Worm (Caenorhabditis elegans) whole organism, L1 larva: ENCODE data around the gene R09A8.5.

Source experiments
- C04F5.9 ChIP-seq: sonication (generic microtip); optimal IDR thresholded peaks from 2 replicates; lab custom pipeline; 2016; ENCODE audit warnings: missing genetic modification characterization, missing compliant biosample characterization
- C16A3.4 ChIP-seq: fragments of 150-350 bp; optimal IDR thresholded peaks from 2 replicates; lab custom pipeline; 2014; ENCODE audit warnings: missing biosample characterization, missing genetic modification characterization
- F16B12.6 ChIP-seq: fragments of 150-350 bp; optimal IDR thresholded peaks from 2 replicates; lab custom pipeline; 2014; ENCODE audit warnings: missing biosample characterization, missing genetic modification characterization
- ama-1 ChIP-seq: fragments of 150-350 bp; optimal IDR thresholded peaks from 2 replicates; lab custom pipeline; 2014
- blmp-1 ChIP-seq: fragments of 150-350 bp; optimal IDR thresholded peaks from 2 replicates; lab custom pipeline; 2014; ENCODE audit warnings: missing biosample characterization, missing genetic modification characterization
- ceh-82 ChIP-seq, 3 experiments: fragments of 150-350 bp in 1 of 3; sonication (generic microtip) in 2 of 3; optimal IDR thresholded peaks; 2 replicates each; lab custom pipeline; 2014 to 2017; ENCODE audit warnings: missing biosample characterization in 3 of 3, missing genetic modification characterization in 3 of 3
- ceh-88 ChIP-seq: fragments of 200-800 bp; sonication (Bioruptor generic); IDR thresholded peaks from 2 replicates; pipeline ENCODE4 v1.3.6; 2022; ENCODE audit warnings: missing genetic modification characterization, missing compliant biosample characterization
- dpl-1 ChIP-seq, 3 experiments: fragments of 150-350 bp in 2 of 3; sonication (generic microtip) in 1 of 3; optimal IDR thresholded peaks; 2 replicates each; lab custom pipeline; 2014 to 2017; ENCODE audit warnings: missing biosample characterization in 3 of 3, missing genetic modification characterization in 3 of 3, missing genetic modification reagents in 3 of 3
- dsc-1 ChIP-seq: sonication (generic microtip); optimal IDR thresholded peaks from 2 replicates; lab custom pipeline; 2016; ENCODE audit warnings: mild to moderate bottlenecking, missing genetic modification characterization, missing compliant biosample characterization
- efl-1 ChIP-seq, 4 experiments: fragments of 150-350 bp; optimal IDR thresholded peaks in 3 of 4; peaks in 1 of 4; 1 replicate in 1 of 4; 2 replicates in 3 of 4; lab custom pipeline; 2014; ENCODE audit warnings: missing biosample characterization in 2 of 4, missing genetic modification characterization in 2 of 4, missing genetic modification reagents in 2 of 4
- efl-3 ChIP-seq: fragments of 200-800 bp; sonication (Bioruptor generic); optimal IDR thresholded peaks from 2 replicates; lab custom pipeline; 2018; ENCODE audit warnings: mild to moderate bottlenecking, missing genetic modification characterization, missing compliant biosample characterization
- egl-13 ChIP-seq: sonication (generic microtip); optimal IDR thresholded peaks from 2 replicates; lab custom pipeline; 2016; ENCODE audit warnings: missing genotype, missing genetic modification reagents, missing genetic modification characterization, missing compliant biosample characterization
- egl-27 ChIP-seq, 2 experiments: fragments of 150-350 bp in 1 of 2; sonication (generic microtip); optimal IDR thresholded peaks; 3 replicates each; lab custom pipeline; 2017 to 2018; ENCODE audit warnings: missing biosample characterization in 2 of 2, missing genetic modification characterization in 2 of 2, missing genetic modification reagents in 2 of 2
- elt-2 ChIP-seq: sonication (generic microtip); optimal IDR thresholded peaks from 2 replicates; lab custom pipeline; 2016; ENCODE audit warnings: missing genetic modification characterization, mild to moderate bottlenecking, inconsistent platforms, missing compliant biosample characterization, missing genetic modification reagents
- elt-3 ChIP-seq, 6 experiments: fragments of 150-350 bp in 1 of 6; sonication (generic microtip); optimal IDR thresholded peaks; 2 replicates each; lab custom pipeline; 2017 to 2018; ENCODE audit warnings: missing biosample characterization in 6 of 6, missing genetic modification characterization in 6 of 6, inconsistent platforms in 1 of 6
- fkh-10 ChIP-seq: sonication (generic microtip); optimal IDR thresholded peaks from 2 replicates; lab custom pipeline; 2017; ENCODE audit warnings: missing biosample characterization, missing genetic modification reagents, missing genetic modification characterization
- fkh-8 ChIP-seq: sonication (generic microtip); optimal IDR thresholded peaks from 2 replicates; lab custom pipeline; 2016; ENCODE audit warnings: mild to moderate bottlenecking, missing genetic modification characterization, missing compliant biosample characterization
- hlh-17 ChIP-seq: fragments of 200-800 bp; sonication (Bioruptor generic); optimal IDR thresholded peaks from 2 replicates; lab custom pipeline; 2018; ENCODE audit warnings: missing genetic modification characterization, mild to moderate bottlenecking, missing compliant biosample characterization, moderate library complexity, borderline replicate concordance
- hlh-4 ChIP-seq: sonication (generic microtip); optimal IDR thresholded peaks from 2 replicates; lab custom pipeline; 2016; ENCODE audit warnings: mild to moderate bottlenecking, missing genetic modification characterization, missing compliant biosample characterization
- irx-1 ChIP-seq: sonication (generic microtip); optimal IDR thresholded peaks from 2 replicates; lab custom pipeline; 2016; ENCODE audit warnings: missing genetic modification characterization, missing compliant biosample characterization
- isw-1 ChIP-seq: fragments of 200-800 bp; sonication (Bioruptor generic); IDR thresholded peaks from 2 replicates; pipeline ENCODE4 v1.3.6; 2022; ENCODE audit warnings: missing genetic modification characterization, missing compliant biosample characterization
- jun-1 ChIP-seq: fragments of 150-350 bp; optimal IDR thresholded peaks from 2 replicates; lab custom pipeline; 2014; ENCODE audit warnings: missing biosample characterization, missing genetic modification reagents, missing genetic modification characterization
- lin-13 ChIP-seq: fragments of 150-350 bp; optimal IDR thresholded peaks from 2 replicates; lab custom pipeline; 2014; ENCODE audit warnings: missing biosample characterization, missing genetic modification reagents, missing genetic modification characterization
- lin-15B ChIP-seq: fragments of 150-350 bp; sonication (generic microtip); optimal IDR thresholded peaks from 3 replicates; lab custom pipeline; 2014; ENCODE audit warnings: missing biosample characterization, missing genetic modification characterization
- lin-35 ChIP-seq, 2 experiments: fragments of 150-350 bp; optimal IDR thresholded peaks; 2 replicates each; lab custom pipeline; 2014; ENCODE audit warnings: missing biosample characterization in 2 of 2, missing genetic modification characterization in 2 of 2, missing genetic modification reagents in 2 of 2
- lir-3 ChIP-seq: sonication (generic microtip); optimal IDR thresholded peaks from 2 replicates; lab custom pipeline; 2016; ENCODE audit warnings: mild to moderate bottlenecking, missing genetic modification characterization, moderate library complexity, missing compliant biosample characterization; ENCODE audit not compliant: poor library complexity
- lsy-2 ChIP-seq, 2 experiments: fragments of 150-350 bp; optimal IDR thresholded peaks; 2 replicates each; lab custom pipeline; 2014; ENCODE audit warnings: missing biosample characterization in 2 of 2, missing genetic modification characterization in 2 of 2
- mab-9 ChIP-seq: fragments of 200-800 bp; sonication (Bioruptor generic); IDR thresholded peaks from 2 replicates; pipeline ENCODE4 v1.3.6; 2022; ENCODE audit warnings: missing genetic modification reagents, missing genetic modification characterization, missing compliant biosample characterization
- mdl-1 ChIP-seq, 2 experiments: fragments of 150-350 bp; optimal IDR thresholded peaks; 2 replicates each; lab custom pipeline; 2014 to 2017; ENCODE audit warnings: missing biosample characterization in 2 of 2, missing genetic modification characterization in 2 of 2, inconsistent platforms in 1 of 2
- mef-2 ChIP-seq: fragments of 150-350 bp; optimal IDR thresholded peaks from 2 replicates; lab custom pipeline; 2014; ENCODE audit warnings: missing biosample characterization, missing genetic modification characterization
- mep-1 ChIP-seq: fragments of 150-350 bp; optimal IDR thresholded peaks from 2 replicates; lab custom pipeline; 2014; ENCODE audit warnings: missing biosample characterization, missing genetic modification characterization
- nhr-19 ChIP-seq: fragments of 200-800 bp; sonication (Bioruptor generic); conservative IDR thresholded peaks from 2 replicates; pipeline ENCODE4 v1.3.6; 2022; ENCODE audit warnings: missing genetic modification characterization, missing compliant biosample characterization
- nhr-20 ChIP-seq: sonication (generic microtip); optimal IDR thresholded peaks from 2 replicates; lab custom pipeline; 2016; ENCODE audit warnings: mild to moderate bottlenecking, missing genetic modification characterization, missing compliant biosample characterization
- nhr-237 ChIP-seq: fragments of 150-350 bp; optimal IDR thresholded peaks from 2 replicates; lab custom pipeline; 2014; ENCODE audit warnings: missing biosample characterization, missing genetic modification characterization
- nhr-47 ChIP-seq: sonication (generic microtip); optimal IDR thresholded peaks from 2 replicates; lab custom pipeline; 2016; ENCODE audit warnings: mild to moderate bottlenecking, missing genetic modification characterization, moderate library complexity, missing compliant biosample characterization
- nhr-71 ChIP-seq: sonication (generic microtip); optimal IDR thresholded peaks from 2 replicates; lab custom pipeline; 2016; ENCODE audit warnings: mild to moderate bottlenecking, missing genetic modification characterization, moderate library complexity, missing compliant biosample characterization
- nhr-77 ChIP-seq: fragments of 150-350 bp; optimal IDR thresholded peaks from 2 replicates; lab custom pipeline; 2014; ENCODE audit warnings: missing biosample characterization, missing genetic modification characterization
- nhr-85 ChIP-seq: sonication (generic microtip); peaks from one replicate; lab custom pipeline; 2016; ENCODE audit warnings: missing genetic modification characterization, inconsistent platforms, missing compliant biosample characterization
- nhr-90 ChIP-seq: sonication (generic microtip); optimal IDR thresholded peaks from 2 replicates; lab custom pipeline; 2016; ENCODE audit warnings: mild to moderate bottlenecking, missing genetic modification characterization, missing compliant biosample characterization; ENCODE audit not compliant: poor library complexity
- pax-3 ChIP-seq: fragments of 200-800 bp; sonication (Bioruptor generic); optimal IDR thresholded peaks from 2 replicates; lab custom pipeline; 2018; ENCODE audit warnings: mild to moderate bottlenecking, missing genetic modification characterization, moderate library complexity, missing compliant biosample characterization
- pqm-1 ChIP-seq: sonication (generic microtip); optimal IDR thresholded peaks from 3 replicates; lab custom pipeline; 2017; ENCODE audit warnings: missing biosample characterization, missing genetic modification characterization
- rnt-1 ChIP-seq: sonication (generic microtip); optimal IDR thresholded peaks from 2 replicates; lab custom pipeline; 2016; ENCODE audit warnings: mild to moderate bottlenecking, missing genetic modification characterization, moderate library complexity, missing compliant biosample characterization
- skn-1 ChIP-seq: fragments of 150-350 bp; optimal IDR thresholded peaks from 2 replicates; lab custom pipeline; 2014; ENCODE audit warnings: missing biosample characterization, missing genetic modification characterization
- snpc-4 ChIP-seq: fragments of 150-350 bp; optimal IDR thresholded peaks from 2 replicates; lab custom pipeline; 2014; ENCODE audit warnings: missing biosample characterization, missing genetic modification characterization
- snu-23 ChIP-seq: sonication (generic microtip); optimal IDR thresholded peaks from 2 replicates; lab custom pipeline; 2016; ENCODE audit warnings: missing genetic modification characterization, missing compliant biosample characterization
- sptf-1 ChIP-seq: fragments of 150-350 bp; optimal IDR thresholded peaks from 2 replicates; lab custom pipeline; 2014; ENCODE audit warnings: missing biosample characterization, missing genetic modification characterization
- swsn-7 ChIP-seq: sonication (generic microtip); optimal IDR thresholded peaks from 2 replicates; lab custom pipeline; 2016; ENCODE audit warnings: missing genetic modification characterization, missing compliant biosample characterization
- tbx-2 ChIP-seq: sonication (generic microtip); optimal IDR thresholded peaks from 2 replicates; lab custom pipeline; 2016; ENCODE audit warnings: missing genetic modification characterization, missing compliant biosample characterization
- tlp-1 ChIP-seq: fragments of 150-350 bp; optimal IDR thresholded peaks from 2 replicates; lab custom pipeline; 2014; ENCODE audit warnings: missing biosample characterization, missing genetic modification characterization
- unc-86 ChIP-seq: sonication (generic microtip); optimal IDR thresholded peaks from 2 replicates; lab custom pipeline; 2016; ENCODE audit warnings: missing genetic modification characterization, missing compliant biosample characterization
- xbp-1 ChIP-seq: sonication (generic microtip); optimal IDR thresholded peaks from 2 replicates; lab custom pipeline; 2016; ENCODE audit warnings: missing genetic modification characterization, missing compliant biosample characterization
- zag-1 ChIP-seq: fragments of 150-350 bp; optimal IDR thresholded peaks from 2 replicates; lab custom pipeline; 2014; ENCODE audit warnings: missing biosample characterization, missing genetic modification characterization
- ztf-4 ChIP-seq: fragments of 150-350 bp; optimal IDR thresholded peaks from 2 replicates; lab custom pipeline; 2014; ENCODE audit warnings: missing biosample characterization, missing genetic modification characterization

Gene R09A8.5

DNA sequence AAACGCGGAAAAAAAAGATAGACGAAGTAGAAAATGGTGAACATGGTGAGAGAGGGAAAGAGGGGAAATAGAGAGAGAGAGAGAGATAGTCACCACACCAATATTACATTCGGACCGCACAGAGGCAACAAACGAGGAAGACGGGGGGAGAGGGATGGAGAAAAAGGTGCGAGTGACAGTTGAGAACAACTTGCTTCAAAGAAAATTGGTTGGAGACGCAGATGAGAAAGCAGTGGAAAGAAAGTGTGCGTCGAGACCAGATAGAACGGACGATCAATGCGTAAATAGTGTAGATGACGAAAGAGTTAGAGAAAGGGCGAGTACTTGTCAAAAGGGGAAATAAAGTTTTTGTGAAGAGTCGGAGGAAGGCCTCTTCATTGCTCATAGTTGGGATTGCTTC lies 30.0 kb upstream of the R09A8.5 start:
- peak; percentile 68 to 84 (median 71) for TF ChIP-seq ceh-82 (tag; optimal IDR thresholded peaks at IDR 0.05; lab: Kevin White, UChicago)
- peak; percentile 3 for TF ChIP-seq elt-2
- peak; percentile 29 for TF ChIP-seq lin-13 (GFP tag; lab: Kevin White, UChicago)
- TF ChIP-seq elt-3 (tag; optimal IDR thresholded peaks at IDR 0.05; lab: Kevin White, UChicago) = peak in 2 of 6 experiments; percentile 31 to 63
- peak; percentile 34 for TF ChIP-seq snpc-4 (tag; lab: Kevin White, UChicago)
- no peak for TF ChIP-seq efl-3 (GFP tag; lab: Kevin White, UChicago)
- peak; percentile 60 for TF ChIP-seq nhr-77 (tag; lab: Kevin White, UChicago)
- peak; percentile 61 for TF ChIP-seq nhr-19 (GFP tag; lab: Robert Waterston, UW)
- TF ChIP-seq swsn-7 (tag; lab: Kevin White, UChicago) = peak; percentile 90
- TF ChIP-seq nhr-47 (tag; lab: Kevin White, UChicago) = peak; percentile 81
- TF ChIP-seq ceh-88 (GFP tag; lab: Robert Waterston, UW) = peak; percentile 31; the same call in 1 of the 2 replicates
- peak; percentile 92 for TF ChIP-seq mep-1 (tag; lab: Kevin White, UChicago)
- TF ChIP-seq irx-1 (tag; lab: Kevin White, UChicago) = peak; percentile 47
- TF ChIP-seq mef-2 (tag; lab: Kevin White, UChicago) = peak; percentile 17
- peak; percentile 93 for TF ChIP-seq nhr-20 (tag; lab: Kevin White, UChicago)
- TF ChIP-seq C04F5.9 = no peak
- TF ChIP-seq egl-13 (tag; lab: Kevin White, UChicago) = peak; percentile 86
- TF ChIP-seq hlh-17 (GFP tag; lab: Kevin White, UChicago) = no peak
- peak; percentile 47 to 76 for TF ChIP-seq efl-1 (optimal IDR thresholded peaks at IDR 0.05; lab: Kevin White, UChicago)
- peak in 1 of 2 experiments; percentile 92 for TF ChIP-seq efl-1 (GFP tag; optimal IDR thresholded peaks at IDR 0.05 in 1 of 2; lab: Kevin White, UChicago)
- peak; percentile 69 for TF ChIP-seq ztf-4 (tag; lab: Kevin White, UChicago)
- no peak for TF ChIP-seq tlp-1
- peak; percentile 56 to 68 for TF ChIP-seq lin-35 (GFP tag; optimal IDR thresholded peaks at IDR 0.05; lab: Kevin White, UChicago)
- no peak for TF ChIP-seq ama-1
- TF ChIP-seq dpl-1 (GFP tag; optimal IDR thresholded peaks at IDR 0.05; lab: Kevin White, UChicago) = peak in 2 of 3 experiments; percentile 12 to 20
- TF ChIP-seq fkh-10 (GFP tag; lab: Kevin White, UChicago) = peak; percentile 84
- TF ChIP-seq nhr-237 (tag; lab: Kevin White, UChicago) = peak; percentile 81
- peak; percentile 73 for TF ChIP-seq fkh-8 (tag; lab: Kevin White, UChicago)
- TF ChIP-seq lin-15B (tag; lab: Kevin White, UChicago) = peak; percentile 18
- TF ChIP-seq nhr-71 = peak; percentile 93
- TF ChIP-seq F16B12.6 = no peak
- TF ChIP-seq mdl-1 (tag; optimal IDR thresholded peaks at IDR 0.05; lab: Kevin White, UChicago) = peak in 1 of 2 experiments; percentile 82
- peak; percentile 77 for TF ChIP-seq nhr-90 (tag; lab: Kevin White, UChicago)
- TF ChIP-seq rnt-1 = peak; percentile 76
- peak; percentile 68 for TF ChIP-seq unc-86 (tag; lab: Kevin White, UChicago)
- peak; percentile 88 for TF ChIP-seq tbx-2
- TF ChIP-seq pax-3 (tag; lab: Kevin White, UChicago) = no peak
- TF ChIP-seq zag-1 (tag; lab: Kevin White, UChicago) = no peak
- TF ChIP-seq lir-3 = peak; percentile 25
- peak; percentile 62 for TF ChIP-seq xbp-1 (tag; lab: Kevin White, UChicago)
- no peak for TF ChIP-seq hlh-4 (tag; lab: Kevin White, UChicago)
- TF ChIP-seq isw-1 = peak; percentile 57
- peak; percentile 84 for TF ChIP-seq skn-1 (tag; lab: Kevin White, UChicago)
- TF ChIP-seq blmp-1 (tag; lab: Kevin White, UChicago) = peak; percentile 77
- TF ChIP-seq sptf-1 (tag; lab: Kevin White, UChicago) = no peak
- no peak for TF ChIP-seq mab-9 (GFP tag; lab: Robert Waterston, UW)
- peak; percentile 59 for TF ChIP-seq dsc-1
- TF ChIP-seq snu-23 (GFP tag; lab: Kevin White, UChicago) = peak; percentile 94
- peak; percentile 58 for TF ChIP-seq C16A3.4 (tag; lab: Kevin White, UChicago)
- peak; percentile 78 for TF ChIP-seq jun-1 (tag; lab: Kevin White, UChicago)
- TF ChIP-seq pqm-1 (tag; lab: Kevin White, UChicago) = no peak
- peak; percentile 44 to 78 for TF ChIP-seq lsy-2 (tag; optimal IDR thresholded peaks at IDR 0.05; lab: Kevin White, UChicago)
- TF ChIP-seq nhr-85 = peak; percentile 92
- TF ChIP-seq egl-27 (tag; optimal IDR thresholded peaks at IDR 0.05; lab: Kevin White, UChicago) = peak; percentile 10 to 78
